Worm (Caenorhabditis elegans) whole organism, L4/young adult: ENCODE measurements around the gene col-180.

Experiments
- W03F9.2 ChIP-seq: fragments of 150-350 bp; optimal IDR thresholded peaks from 2 replicates; lab custom pipeline; 2014; ENCODE audit warnings: missing biosample characterization, missing genetic modification characterization
- him-1 ChIP-seq: sonication (generic microtip); optimal IDR thresholded peaks from 2 replicates; lab custom pipeline; 2016; ENCODE audit warnings: missing genotype, missing genetic modification reagents, missing genetic modification characterization, missing compliant biosample characterization

DNA sequence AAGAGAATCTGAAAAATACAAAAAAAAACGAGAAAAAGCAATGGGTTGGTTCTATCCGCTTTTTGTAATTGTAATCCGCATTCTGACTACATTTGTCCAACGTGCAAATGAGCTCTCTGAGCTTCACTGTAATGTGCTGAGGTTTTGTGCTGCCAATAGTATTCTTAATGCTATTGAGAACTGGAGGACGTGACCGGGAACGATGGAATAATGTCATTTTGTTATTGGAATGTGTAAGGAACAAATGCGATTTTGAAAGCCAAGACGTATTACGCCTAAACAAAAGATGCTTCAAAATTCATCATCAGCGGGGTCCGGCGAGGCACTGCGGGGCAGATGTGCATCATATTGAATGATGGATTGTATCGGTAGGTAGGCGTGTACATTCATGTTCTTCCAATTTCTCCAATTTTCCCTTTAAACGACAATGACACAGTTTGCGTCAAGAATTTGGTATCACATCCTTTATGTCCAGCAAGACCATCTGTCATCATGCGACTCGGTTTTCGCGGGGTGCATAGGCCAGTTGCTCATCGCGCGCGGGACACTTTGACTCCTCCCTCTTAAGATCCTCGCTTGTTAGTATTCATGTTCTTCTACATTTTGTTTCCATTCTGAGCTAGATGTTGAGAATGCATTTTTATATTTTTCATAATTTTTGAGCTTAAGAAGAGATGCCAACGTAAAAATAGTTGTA is 38.9 kb downstream of the col-180 start:
- no peak for TF ChIP-seq him-1 (tag; lab: Kevin White, UChicago)
- no peak for TF ChIP-seq W03F9.2 (tag; lab: Kevin White, UChicago)
